Fruit fly (Drosophila melanogaster) whole organism, embryonic: Measurements from ENCODE around the gene Ykt6.

Experiments used
- Ada2b ChIP-seq: fragments of 200-800 bp; sonication (Bioruptor generic); IDR thresholded peaks from 2 replicates; pipeline ENCODE4 v1.3.6; 2022; ENCODE audit warnings: missing biosample characterization, missing genetic modification characterization
- CG12104 ChIP-seq: fragments of 200-800 bp; sonication (Bioruptor generic); optimal IDR thresholded peaks from 3 replicates; lab custom pipeline; 2016; ENCODE audit warnings: missing biosample characterization, missing genetic modification characterization
- CG12659 ChIP-seq: fragments of 200-800 bp; sonication (Bioruptor generic); optimal IDR thresholded peaks from 3 replicates; lab custom pipeline; 2017; ENCODE audit warnings: mild to moderate bottlenecking, missing biosample characterization, missing genetic modification reagents, missing genetic modification characterization
- CG14667 ChIP-seq: fragments of 200-800 bp; sonication (Bioruptor generic); IDR thresholded peaks from 2 replicates; pipeline ENCODE4 v1.3.6; 2022; ENCODE audit warnings: missing biosample characterization, missing genetic modification characterization
- CG1647 ChIP-seq: fragments of 200-800 bp; sonication (Bioruptor generic); optimal IDR thresholded peaks from 3 replicates; lab custom pipeline; 2016; ENCODE audit warnings: missing biosample characterization, missing genetic modification characterization
- CG31224 ChIP-seq: fragments of 200-800 bp; sonication (Bioruptor generic); IDR thresholded peaks from 2 replicates; pipeline ENCODE4 v1.3.6; 2022; ENCODE audit warnings: missing biosample characterization, missing genetic modification characterization
- CG32532 ChIP-seq: fragments of 200-800 bp; sonication (Bioruptor generic); IDR thresholded peaks from 2 replicates; pipeline ENCODE4 v1.3.6; 2022; ENCODE audit warnings: missing biosample characterization, missing genetic modification characterization
- CG3838 ChIP-seq: fragments of 200-800 bp; sonication (Bioruptor generic); optimal IDR thresholded peaks from 3 replicates; lab custom pipeline; 2016; ENCODE audit warnings: missing biosample characterization, missing genetic modification characterization
- CG3847 ChIP-seq: fragments of 200-800 bp; sonication (Bioruptor generic); IDR thresholded peaks from 2 replicates; pipeline ENCODE4 v1.3.6; 2022; ENCODE audit warnings: missing biosample characterization, missing genetic modification characterization
- CG5953 ChIP-seq: fragments of 200-800 bp; sonication (Bioruptor generic); IDR thresholded peaks from 2 replicates; pipeline ENCODE4 v1.3.6; 2022; ENCODE audit warnings: missing biosample characterization, missing genetic modification characterization
- CG6175 ChIP-seq: fragments of 200-800 bp; sonication (Bioruptor generic); IDR thresholded peaks from 3 replicates; pipeline ENCODE4 v1.3.6; 2022; ENCODE audit warnings: missing biosample characterization, missing genetic modification characterization
- CG6272 ChIP-seq: fragments of 200-800 bp; sonication (Bioruptor generic); IDR thresholded peaks from 2 replicates; pipeline ENCODE4 v1.3.6; 2022; ENCODE audit warnings: missing biosample characterization, missing genetic modification characterization
- CG9817 ChIP-seq: fragments of 200-800 bp; sonication (Bioruptor generic); optimal IDR thresholded peaks from 2 replicates; lab custom pipeline; 2018; ENCODE audit warnings: missing biosample characterization, mild to moderate bottlenecking, missing genetic modification characterization, moderate library complexity
- CG9876 ChIP-seq: fragments of 200-800 bp; sonication (Bioruptor generic); optimal IDR thresholded peaks from 2 replicates; lab custom pipeline; 2016; ENCODE audit warnings: missing biosample characterization, missing genetic modification characterization
- Doc3 ChIP-seq: fragments of 200-800 bp; sonication (Bioruptor generic); IDR thresholded peaks from 3 replicates; pipeline ENCODE4 v1.3.6; 2022; ENCODE audit warnings: missing biosample characterization, missing genetic modification characterization; ENCODE audit not compliant: partially characterized antibody
- Dref ChIP-seq: fragments of 200-800 bp; sonication (Bioruptor generic); IDR thresholded peaks from 2 replicates; pipeline ENCODE4 v1.3.6; 2022; ENCODE audit warnings: missing biosample characterization, missing genetic modification characterization
- Drgx ChIP-seq: fragments of 200-800 bp; sonication (Bioruptor generic); IDR thresholded peaks from 2 replicates; pipeline ENCODE4 v1.3.6; 2022; ENCODE audit warnings: missing biosample characterization, missing genetic modification characterization
- GATAe ChIP-seq: fragments of 200-800 bp; sonication (Bioruptor generic); conservative IDR thresholded peaks from 2 replicates; pipeline ENCODE4 v1.3.6; 2022; ENCODE audit warnings: missing biosample characterization, missing genetic modification characterization
- Gsc ChIP-seq: fragments of 200-800 bp; sonication (Bioruptor generic); IDR thresholded peaks from 2 replicates; pipeline ENCODE4 v1.3.6; 2022; ENCODE audit warnings: missing biosample characterization, missing genetic modification characterization
- Hr39 ChIP-seq: fragments of >200 bp; optimal IDR thresholded peaks from 2 replicates; lab custom pipeline; 2017
- Kr ChIP-seq: fragments of 200-800 bp; sonication (Bioruptor generic); optimal IDR thresholded peaks from 2 replicates; lab custom pipeline; 2017; ENCODE audit warnings: missing biosample characterization, mild to moderate bottlenecking, missing genetic modification characterization
- NFAT ChIP-seq: fragments of 200-800 bp; sonication (Bioruptor generic); IDR thresholded peaks from 2 replicates; pipeline ENCODE4 v1.3.6; 2022; ENCODE audit warnings: missing biosample characterization, missing genetic modification characterization
- Nf-YA ChIP-seq: fragments of 200-800 bp; sonication (Bioruptor generic); IDR thresholded peaks from 2 replicates; pipeline ENCODE4 v1.3.6; 2022; ENCODE audit warnings: missing biosample characterization, missing genetic modification characterization
- Nf-YB ChIP-seq: fragments of 200-800 bp; sonication (Bioruptor generic); optimal IDR thresholded peaks from 3 replicates; lab custom pipeline; 2019; ENCODE audit warnings: missing biosample characterization, mild to moderate bottlenecking, missing genetic modification characterization, moderate library complexity
- Nf-YC ChIP-seq: fragments of 200-800 bp; optimal IDR thresholded peaks from 3 replicates; lab custom pipeline; 2019; ENCODE audit warnings: missing biosample characterization, mild to moderate bottlenecking, missing genetic modification characterization, moderate library complexity
- Oli ChIP-seq: fragments of 200-800 bp; sonication (Bioruptor generic); optimal IDR thresholded peaks from 2 replicates; lab custom pipeline; 2018; ENCODE audit warnings: missing biosample characterization, mild to moderate bottlenecking, missing genetic modification characterization, moderate library complexity
- Ravus ChIP-seq: fragments of 200-800 bp; sonication (Bioruptor generic); IDR thresholded peaks from 2 replicates; pipeline ENCODE4 v1.3.6; 2022; ENCODE audit warnings: missing biosample characterization, missing genetic modification characterization
- Scr ChIP-seq: fragments of 200-800 bp; sonication (Bioruptor generic); IDR thresholded peaks from 2 replicates; pipeline ENCODE4 v1.3.6; 2022; ENCODE audit warnings: missing biosample characterization, missing genetic modification characterization; ENCODE audit not compliant: partially characterized antibody
- Sox100B ChIP-seq: fragments of 200-800 bp; sonication (Bioruptor generic); optimal IDR thresholded peaks from 3 replicates; lab custom pipeline; 2018; ENCODE audit warnings: missing biosample characterization, mild to moderate bottlenecking, missing genetic modification characterization
- bcd ChIP-seq: fragments of 200-800 bp; sonication (Bioruptor generic); optimal IDR thresholded peaks from 2 replicates; lab custom pipeline; 2017; ENCODE audit warnings: missing biosample characterization, mild to moderate bottlenecking, missing genetic modification characterization
- bsh ChIP-seq, 2 experiments: fragments of 200-800 bp; sonication (Bioruptor generic); optimal IDR thresholded peaks; 2 replicates each; lab custom pipeline; 2017 to 2018; ENCODE audit warnings: mild to moderate bottlenecking in 2 of 2, missing biosample characterization in 2 of 2, missing genetic modification characterization in 2 of 2, moderate library complexity in 1 of 2
- cas ChIP-seq: fragments of 200-800 bp; sonication (Bioruptor generic); IDR thresholded peaks from 2 replicates; pipeline ENCODE4 v1.3.6; 2022; ENCODE audit warnings: missing biosample characterization, missing genetic modification characterization
- caup ChIP-seq: fragments of 200-800 bp; sonication (Bioruptor generic); optimal IDR thresholded peaks from 3 replicates; lab custom pipeline; 2017; ENCODE audit warnings: missing biosample characterization, mild to moderate bottlenecking, missing genetic modification characterization, moderate library complexity; ENCODE audit not compliant: severe bottlenecking
- crol ChIP-seq: fragments of 200-800 bp; sonication (Bioruptor generic); IDR thresholded peaks from 2 replicates; pipeline ENCODE4 v1.3.6; 2022; ENCODE audit warnings: missing biosample characterization, missing genetic modification characterization
- crp ChIP-seq, 2 experiments: fragments of 200-800 bp; sonication (Bioruptor generic); optimal IDR thresholded peaks; 2 replicates in 1 of 2; 3 replicates in 1 of 2; lab custom pipeline; 2017; ENCODE audit warnings: missing biosample characterization in 2 of 2, missing genetic modification characterization in 2 of 2, mild to moderate bottlenecking in 1 of 2, moderate library complexity in 1 of 2
- dm ChIP-seq: fragments of 200-800 bp; sonication (Bioruptor generic); optimal IDR thresholded peaks from 3 replicates; lab custom pipeline; 2016; ENCODE audit warnings: missing biosample characterization, missing genetic modification characterization
- gsb-n ChIP-seq: fragments of 200-800 bp; sonication (Bioruptor generic); optimal IDR thresholded peaks from 3 replicates; lab custom pipeline; 2018; ENCODE audit warnings: missing biosample characterization, mild to moderate bottlenecking, missing genetic modification characterization
- gt ChIP-seq: fragments of 200-800 bp; sonication (Bioruptor generic); IDR thresholded peaks from 2 replicates; pipeline ENCODE4 v1.3.6; 2022; ENCODE audit warnings: missing biosample characterization, missing genetic modification characterization
- h ChIP-seq: fragments of >200 bp; optimal IDR thresholded peaks from 2 replicates; lab custom pipeline; 2017
- hbn ChIP-seq: fragments of 200-800 bp; sonication (Bioruptor generic); IDR thresholded peaks from 2 replicates; pipeline ENCODE4 v1.3.6; 2022; ENCODE audit warnings: missing biosample characterization, missing genetic modification characterization; ENCODE audit not compliant: partially characterized antibody
- lbe ChIP-seq: fragments of 200-800 bp; sonication (Bioruptor generic); optimal IDR thresholded peaks from 2 replicates; lab custom pipeline; 2016; ENCODE audit warnings: missing biosample characterization, mild to moderate bottlenecking, missing genetic modification characterization
- mam ChIP-seq: fragments of 200-800 bp; sonication (Bioruptor generic); optimal IDR thresholded peaks from 3 replicates; lab custom pipeline; 2016; ENCODE audit warnings: missing biosample characterization, missing genetic modification characterization
- oc ChIP-seq: fragments of 200-800 bp; sonication (Bioruptor generic); optimal IDR thresholded peaks from 2 replicates; lab custom pipeline; 2018; ENCODE audit warnings: missing biosample characterization, mild to moderate bottlenecking, missing genetic modification characterization, moderate library complexity
- otp ChIP-seq: fragments of 200-800 bp; sonication (Bioruptor generic); IDR thresholded peaks from 3 replicates; pipeline ENCODE4, ENCODE4 v1.3.6; 2022; ENCODE audit warnings: missing biosample characterization, missing genetic modification characterization
- sim ChIP-seq: fragments of 200-800 bp; sonication (Bioruptor generic); IDR thresholded peaks from 2 replicates; pipeline ENCODE4 v1.3.6; 2022; ENCODE audit warnings: missing biosample characterization, missing genetic modification characterization
- slou ChIP-seq: fragments of 200-800 bp; sonication (Bioruptor generic); optimal IDR thresholded peaks from 3 replicates; lab custom pipeline; 2016; ENCODE audit warnings: missing biosample characterization, missing genetic modification characterization
- sqz ChIP-seq: fragments of 200-800 bp; sonication (Bioruptor generic); optimal IDR thresholded peaks from 3 replicates; lab custom pipeline; 2018; ENCODE audit warnings: missing biosample characterization, mild to moderate bottlenecking, missing genetic modification characterization
- tna ChIP-seq: fragments of 200-800 bp; sonication (Bioruptor generic); IDR thresholded peaks from 2 replicates; pipeline ENCODE4 v1.3.6; 2022; ENCODE audit warnings: missing biosample characterization, missing genetic modification characterization; ENCODE audit not compliant: partially characterized antibody
- yki ChIP-seq: fragments of >200 bp; optimal IDR thresholded peaks from 3 replicates; lab custom pipeline; 2018
- zfh2 ChIP-seq: fragments of 200-800 bp; sonication (Bioruptor generic); optimal IDR thresholded peaks from 2 replicates; lab custom pipeline; 2016; ENCODE audit warnings: missing biosample characterization, missing genetic modification characterization

Ykt6 gene

DNA sequence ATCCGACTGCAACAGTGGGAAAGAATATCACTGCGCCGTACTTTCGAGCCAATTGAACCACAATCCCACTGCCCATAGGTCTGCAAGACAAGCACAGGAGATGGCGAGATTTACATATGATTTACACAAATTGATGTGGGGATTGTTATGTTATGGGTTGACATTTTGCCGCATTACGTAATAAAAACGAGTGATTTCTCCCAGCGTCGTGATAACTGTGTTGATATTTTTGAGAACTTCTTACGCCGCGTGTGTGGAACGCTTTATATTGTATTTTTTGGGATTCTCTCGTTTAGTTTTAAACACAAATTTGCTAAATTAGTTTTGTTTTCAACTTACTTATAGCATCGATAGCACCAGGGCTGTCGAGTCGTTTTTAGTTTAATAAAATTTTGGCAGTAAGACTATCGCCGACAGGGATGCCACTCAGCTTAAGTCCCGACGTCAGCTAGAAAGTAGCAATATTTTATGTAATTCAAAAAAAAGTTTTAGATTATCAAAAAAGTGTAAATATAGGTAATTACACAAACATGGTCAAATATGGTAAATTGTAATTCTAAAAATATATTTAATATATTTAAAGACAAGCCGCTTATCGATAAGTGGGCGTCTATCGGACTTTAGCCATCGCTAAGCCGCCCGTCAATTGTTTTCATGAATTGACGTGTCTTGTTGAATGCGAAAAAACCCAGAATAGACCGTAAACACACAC is 26.6 kb upstream of the Ykt6 start, which contains the start of the genes CG45089, ND-MNLL and p115 (continued):
- TF ChIP-seq mam (GFP tag; lab: Kevin White, UChicago) (peak; percentile 56), Scr (GFP tag; lab: Robert Waterston, UW) (peak; percentile 72), cas (peak; percentile 55; the same call in 1 of the 2 replicates), dm (GFP tag; lab: Kevin White, UChicago) (peak; percentile 14), CG9876 (no peak), Kr (GFP tag; lab: Kevin White, UChicago) (no peak), GATAe (GFP tag; lab: Robert Waterston, UW) (no peak), yki (lab: Kevin White, UChicago) (no peak), Doc3 (GFP tag; lab: Robert Waterston, UW) (0 out of 3 replicates have a peak, but pooled peaks have one; percentile 48), Hr39 (no peak), crol (GFP tag; lab: Robert Waterston, UW) (no peak), CG6272 (GFP tag; lab: Robert Waterston, UW) (peak; percentile 42; the same call in 1 of the 2 replicates), sim (GFP tag; lab: Robert Waterston, UW) (no peak), NFAT (GFP tag; lab: Robert Waterston, UW) (peak; percentile 44; the same call in 1 of the 2 replicates), CG3838 (GFP tag; lab: Kevin White, UChicago) (no peak), bsh (GFP tag; optimal IDR thresholded peaks at IDR 0.05; lab: Kevin White, UChicago) (peak in 1 of 2 experiments; percentile 60), lbe (peak; percentile 54), Sox100B (peak; percentile 45), Ada2b (GFP tag; lab: Robert Waterston, UW) (peak; percentile 42; the same call in 1 of the 2 replicates), hbn (GFP tag; lab: Robert Waterston, UW) (peak; percentile 54), crp (GFP tag; optimal IDR thresholded peaks at IDR 0.05; lab: Kevin White, UChicago) (peak in 1 of 2 experiments; percentile 39), sqz (GFP tag; lab: Kevin White, UChicago) (no peak), zfh2 (GFP tag; lab: Kevin White, UChicago) (peak; percentile 48), CG5953 (GFP tag; lab: Robert Waterston, UW) (no peak), tna (GFP tag; lab: Robert Waterston, UW) (no peak), Oli (tag; lab: Kevin White, UChicago) (no peak), CG14667 (GFP tag; lab: Robert Waterston, UW) (peak; percentile 25; the same call in 1 of the 2 replicates), Gsc (GFP tag; lab: Robert Waterston, UW) (no peak), Drgx (GFP tag; lab: Robert Waterston, UW) (0 out of 2 replicates have a peak, but pooled peaks have one; percentile 20), CG6175 (no peak), h (lab: Kevin White, UChicago) (no peak), Nf-YB (GFP tag; lab: Kevin White, UChicago) (peak; percentile 19), CG9817 (tag; lab: Kevin White, UChicago) (peak; percentile 62), CG12104 (GFP tag; lab: Kevin White, UChicago) (no peak), CG31224 (no peak), oc (tag; lab: Kevin White, UChicago) (peak; percentile 31), CG12659 (GFP tag; lab: Kevin White, UChicago) (peak; percentile 68), Nf-YA (no peak), Dref (GFP tag; lab: Robert Waterston, UW) (peak; percentile 66), Ravus (no peak; the same call in 1 of the 2 replicates), slou (GFP tag; lab: Kevin White, UChicago) (peak; percentile 26), gt (no peak), gsb-n (tag; lab: Kevin White, UChicago) (peak; percentile 6), CG32532 (peak; percentile 43; the same call in 1 of the 2 replicates), CG3847 (peak; percentile 60), caup (GFP tag; lab: Kevin White, UChicago) (peak; percentile 46), bcd (GFP tag; lab: Kevin White, UChicago) (peak; percentile 35), CG1647 (GFP tag; lab: Kevin White, UChicago) (no peak), otp (GFP tag; lab: Robert Waterston, UW) (no peak), Nf-YC (tag; lab: Kevin White, UChicago) (peak; percentile 62)
